Worm (Caenorhabditis elegans): ENCODE measurements around the gene ephx-1.
A peak's percentile ranks its signal among the peaks of the same experiment; 100 is the strongest.

ephx-1 gene

ce11 chrII:4025462-4025861 is 20.7 kb downstream of the ephx-1 start, which contains the start of gene K07D4.5:
Gene K07D4.5 (minus strand): TSS chrII:4025562.
- TF ChIP-seq C38D4.7 (GFP tag; optimal IDR thresholded peaks at IDR 0.05) (no peak), hlh-30 (tag; optimal IDR thresholded peaks at IDR 0.05; ENCODE audit: insufficient read depth) (no peak), T23F11.4 (GFP tag; optimal IDR thresholded peaks at IDR 0.05) (no peak), ceh-2 (tag; optimal IDR thresholded peaks at IDR 0.05) (no peak), lin-11 (tag; optimal IDR thresholded peaks at IDR 0.05) (no peak), zip-5 (tag; optimal IDR thresholded peaks at IDR 0.05) (no peak), pha-2 (tag; optimal IDR thresholded peaks at IDR 0.05) (no peak), nhr-11 (tag; optimal IDR thresholded peaks at IDR 0.05) (no peak), pros-1 (tag; optimal IDR thresholded peaks at IDR 0.05) (no peak), ceh-24 (tag; optimal IDR thresholded peaks at IDR 0.05) (no peak), fkh-6 (tag; optimal IDR thresholded peaks at IDR 0.05) (no peak)

DNA sequence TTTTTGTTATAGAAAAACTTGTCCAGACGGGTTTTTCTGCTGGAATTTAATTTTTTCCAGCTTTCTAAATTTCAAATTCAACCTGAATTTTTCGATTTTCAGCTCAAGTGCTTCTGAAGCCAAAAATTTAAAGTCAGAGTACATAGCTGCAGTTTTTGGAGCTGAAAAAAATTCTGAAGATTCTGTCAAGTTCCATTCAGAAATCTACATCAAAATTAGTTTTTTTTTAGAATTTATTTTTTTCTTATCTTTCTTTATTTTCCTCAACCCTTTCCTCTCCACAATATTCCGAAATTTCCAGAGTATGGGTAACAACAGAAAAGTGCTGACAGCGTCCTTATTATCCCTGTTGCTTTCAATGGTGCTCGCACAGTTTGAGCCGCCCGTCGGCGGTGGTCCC is 23.6 kb downstream of the ephx-1 start, which contains the start of gene K07D4.9:
TSS of gene K07D4.9 (plus strand) at position 301 of the 400 bp plus-strand sequence.
- TF ChIP-seq tbx-7 (tag; optimal IDR thresholded peaks at IDR 0.05) (no peak), fkh-10 (GFP tag; optimal IDR thresholded peaks at IDR 0.05) (no peak), F13H6.1 (tag; optimal IDR thresholded peaks at IDR 0.05) (no peak), ztf-16 (tag; optimal IDR thresholded peaks at IDR 0.05) (no peak), dve-1 (tag; optimal IDR thresholded peaks at IDR 0.05) (no peak), hlh-30 (tag; optimal IDR thresholded peaks at IDR 0.05; ENCODE audit: insufficient read depth) (no peak), sox-2 (GFP tag; IDR thresholded peaks at IDR 0.05) (no peak), mec-3 (tag; optimal IDR thresholded peaks at IDR 0.05; ENCODE audit: borderline replicate concordance) (no peak)

DNA sequence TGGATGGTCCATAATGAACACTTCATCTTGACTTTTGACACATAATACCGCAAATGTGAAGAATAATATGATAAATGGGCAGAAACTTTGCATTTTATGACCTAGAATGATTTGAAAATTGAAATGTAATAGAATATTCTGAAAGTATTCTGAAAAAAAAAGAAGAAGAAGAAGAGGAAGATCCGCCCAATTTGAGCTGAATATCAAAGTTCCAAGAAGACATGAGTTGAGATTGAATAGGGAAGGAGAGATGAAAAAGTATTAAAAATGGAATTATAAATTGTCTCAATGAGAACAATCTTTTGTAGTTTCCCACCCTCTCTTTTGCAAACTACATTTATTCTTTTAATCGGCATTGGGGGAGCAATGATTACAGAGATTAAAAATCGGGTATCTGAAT is 27.6 kb downstream of the ephx-1 start, which contains the start of gene K07D4.4:
TSS of gene K07D4.4 (minus strand) at position 101 of the 400 bp plus-strand sequence.
- TF ChIP-seq sdc-2 (tag; optimal IDR thresholded peaks at IDR 0.05) = no peak
- no peak for TF ChIP-seq hlh-30 (tag; optimal IDR thresholded peaks at IDR 0.05; ENCODE audit: insufficient read depth)
- TF ChIP-seq fkh-6 (tag; optimal IDR thresholded peaks at IDR 0.05) = no peak
- TF ChIP-seq nhr-11 (tag; optimal IDR thresholded peaks at IDR 0.05) = no peak
- no peak for TF ChIP-seq hlh-15 (tag; optimal IDR thresholded peaks at IDR 0.05)
- no peak for TF ChIP-seq T23F11.4 (GFP tag; optimal IDR thresholded peaks at IDR 0.05)
- TF ChIP-seq ceh-45 (GFP tag; IDR thresholded peaks at IDR 0.05) = no peak
- TF ChIP-seq mec-3 (tag; optimal IDR thresholded peaks at IDR 0.05; ENCODE audit: borderline replicate concordance) = no peak
- no peak for TF ChIP-seq ama-1 (optimal IDR thresholded peaks at IDR 0.05)
- TF ChIP-seq tbx-7 (tag; optimal IDR thresholded peaks at IDR 0.05) = no peak
- no peak for TF ChIP-seq pat-9 (tag; optimal IDR thresholded peaks at IDR 0.05)
- TF ChIP-seq K02D7.2 (tag; optimal IDR thresholded peaks at IDR 0.05) = no peak
- no peak for TF ChIP-seq nhr-232 (tag; optimal IDR thresholded peaks at IDR 0.05)

- peak; percentile 28 for TF ChIP-seq unc-55 (GFP tag; optimal IDR thresholded peaks at IDR 0.05)
- no peak for TF ChIP-seq ceh-6 (GFP tag; optimal IDR thresholded peaks at IDR 0.05)
- peak; percentile 18 for TF ChIP-seq lim-6 (tag; optimal IDR thresholded peaks at IDR 0.05)
Measured at ce11 chrII:4038541-4038940, 33.8 kb downstream of the ephx-1 start, which contains the start of gene pqn-48. Gene pqn-48 (plus strand): TSS chrII:4038884.

ce11 chrII:4040066-4040465 is 35.4 kb downstream of the ephx-1 start:
- TF ChIP-seq fkh-6 (tag; optimal IDR thresholded peaks at IDR 0.05) (no peak), syd-9 (tag; optimal IDR thresholded peaks at IDR 0.05) (no peak), C38D4.7 (GFP tag; optimal IDR thresholded peaks at IDR 0.05) (no peak), K02D7.2 (tag; optimal IDR thresholded peaks at IDR 0.05) (no peak), unc-3 (GFP tag; conservative IDR thresholded peaks at IDR 0.05) (no peak), unc-3 (tag; optimal IDR thresholded peaks at IDR 0.05) (no peak), ttx-3 (tag; optimal IDR thresholded peaks at IDR 0.05) (no peak), madf-2 (tag; optimal IDR thresholded peaks at IDR 0.05) (no peak), ceh-30 (tag; optimal IDR thresholded peaks at IDR 0.05) (no peak), lin-11 (tag; optimal IDR thresholded peaks at IDR 0.05) (no peak), sox-4 (tag; optimal IDR thresholded peaks at IDR 0.05) (no peak), C08G9.2 (tag; optimal IDR thresholded peaks at IDR 0.05) (no peak), elt-4 (tag; optimal IDR thresholded peaks at IDR 0.05) (no peak), ceh-6 (GFP tag; optimal IDR thresholded peaks at IDR 0.05) (no peak), ceh-45 (GFP tag; IDR thresholded peaks at IDR 0.05) (no peak), gmeb-2 (tag; optimal IDR thresholded peaks at IDR 0.05) (no peak)

Data from whole organism, late embryonic.